Worm (Caenorhabditis elegans) whole organism, L1 larva: ENCODE measurements around the gene Y45F10C.2.
A peak's percentile ranks its signal among the peaks of the same experiment; 100 is the strongest.

Experiments
- F16B12.6 ChIP-seq: fragments of 150-350 bp; optimal IDR thresholded peaks from 2 replicates; lab custom pipeline; 2014; ENCODE audit warnings: missing biosample characterization, missing genetic modification characterization
- Y116A8C.19 ChIP-seq: sonication (generic microtip); optimal IDR thresholded peaks from 2 replicates; lab custom pipeline; 2016; ENCODE audit warnings: missing compliant biosample characterization, missing genetic modification characterization, borderline replicate concordance
- alr-1 ChIP-seq: fragments of 200-800 bp; sonication (Bioruptor generic); optimal IDR thresholded peaks from 2 replicates; lab custom pipeline; 2018; ENCODE audit warnings: borderline replicate concordance, mild to moderate bottlenecking, missing genetic modification characterization, missing compliant biosample characterization
- ama-1 ChIP-seq: fragments of 150-350 bp; optimal IDR thresholded peaks from 2 replicates; lab custom pipeline; 2014
- blmp-1 ChIP-seq: fragments of 150-350 bp; optimal IDR thresholded peaks from 2 replicates; lab custom pipeline; 2014; ENCODE audit warnings: missing biosample characterization, missing genetic modification characterization
- ceh-8 ChIP-seq: fragments of 200-800 bp; sonication (Bioruptor generic); optimal IDR thresholded peaks from 2 replicates; lab custom pipeline; 2018; ENCODE audit warnings: mild to moderate bottlenecking, missing genetic modification characterization, moderate library complexity, missing compliant biosample characterization
- ces-1 ChIP-seq: fragments of 150-350 bp; optimal IDR thresholded peaks from 2 replicates; lab custom pipeline; 2014; ENCODE audit warnings: missing biosample characterization, missing genetic modification reagents, missing genetic modification characterization
- dpl-1 ChIP-seq, 3 experiments: fragments of 150-350 bp in 2 of 3; sonication (generic microtip) in 1 of 3; optimal IDR thresholded peaks; 2 replicates each; lab custom pipeline; 2014 to 2017; ENCODE audit warnings: missing biosample characterization in 3 of 3, missing genetic modification characterization in 3 of 3, missing genetic modification reagents in 3 of 3
- dsc-1 ChIP-seq: sonication (generic microtip); optimal IDR thresholded peaks from 2 replicates; lab custom pipeline; 2016; ENCODE audit warnings: mild to moderate bottlenecking, missing genetic modification characterization, missing compliant biosample characterization
- egl-13 ChIP-seq: sonication (generic microtip); optimal IDR thresholded peaks from 2 replicates; lab custom pipeline; 2016; ENCODE audit warnings: missing genotype, missing genetic modification reagents, missing genetic modification characterization, missing compliant biosample characterization
- egl-27 ChIP-seq, 2 experiments: fragments of 150-350 bp in 1 of 2; sonication (generic microtip); optimal IDR thresholded peaks; 3 replicates each; lab custom pipeline; 2017 to 2018; ENCODE audit warnings: missing biosample characterization in 2 of 2, missing genetic modification characterization in 2 of 2, missing genetic modification reagents in 2 of 2
- fkh-4 ChIP-seq: sonication (generic microtip); optimal IDR thresholded peaks from 2 replicates; lab custom pipeline; 2016; ENCODE audit warnings: missing compliant biosample characterization, missing genetic modification characterization, borderline replicate concordance
- fkh-8 ChIP-seq: sonication (generic microtip); optimal IDR thresholded peaks from 2 replicates; lab custom pipeline; 2016; ENCODE audit warnings: mild to moderate bottlenecking, missing genetic modification characterization, missing compliant biosample characterization
- fos-1 ChIP-seq: fragments of 150-350 bp; optimal IDR thresholded peaks from 2 replicates; lab custom pipeline; 2014; ENCODE audit warnings: missing biosample characterization, missing genetic modification characterization
- grh-1 ChIP-seq: fragments of 200-800 bp; sonication (Bioruptor generic); IDR thresholded peaks from 2 replicates; pipeline ENCODE4 v1.3.6; 2022; ENCODE audit warnings: missing genetic modification reagents, missing genetic modification characterization, missing compliant biosample characterization
- hlh-17 ChIP-seq: fragments of 200-800 bp; sonication (Bioruptor generic); optimal IDR thresholded peaks from 2 replicates; lab custom pipeline; 2018; ENCODE audit warnings: missing genetic modification characterization, mild to moderate bottlenecking, missing compliant biosample characterization, moderate library complexity, borderline replicate concordance
- hpl-2 ChIP-seq: fragments of 150-350 bp; optimal IDR thresholded peaks from 2 replicates; lab custom pipeline; 2014; ENCODE audit warnings: missing biosample characterization, missing genetic modification reagents, missing genetic modification characterization
- irx-1 ChIP-seq: sonication (generic microtip); optimal IDR thresholded peaks from 2 replicates; lab custom pipeline; 2016; ENCODE audit warnings: missing genetic modification characterization, missing compliant biosample characterization
- isw-1 ChIP-seq: fragments of 200-800 bp; sonication (Bioruptor generic); IDR thresholded peaks from 2 replicates; pipeline ENCODE4 v1.3.6; 2022; ENCODE audit warnings: missing genetic modification characterization, missing compliant biosample characterization
- lin-14 ChIP-seq: fragments of 200-800 bp; sonication (Bioruptor generic); optimal IDR thresholded peaks from 2 replicates; lab custom pipeline; 2018; ENCODE audit warnings: mild to moderate bottlenecking, missing genetic modification characterization, moderate library complexity, missing compliant biosample characterization
- lin-39 ChIP-seq: fragments of 150-350 bp; optimal IDR thresholded peaks from 2 replicates; lab custom pipeline; 2014; ENCODE audit warnings: missing biosample characterization, missing genetic modification reagents, missing genetic modification characterization
- lir-3 ChIP-seq: sonication (generic microtip); optimal IDR thresholded peaks from 2 replicates; lab custom pipeline; 2016; ENCODE audit warnings: mild to moderate bottlenecking, missing genetic modification characterization, moderate library complexity, missing compliant biosample characterization; ENCODE audit not compliant: poor library complexity
- lsy-2 ChIP-seq, 2 experiments: fragments of 150-350 bp; optimal IDR thresholded peaks; 2 replicates each; lab custom pipeline; 2014; ENCODE audit warnings: missing biosample characterization in 2 of 2, missing genetic modification characterization in 2 of 2
- mab-9 ChIP-seq: fragments of 200-800 bp; sonication (Bioruptor generic); IDR thresholded peaks from 2 replicates; pipeline ENCODE4 v1.3.6; 2022; ENCODE audit warnings: missing genetic modification reagents, missing genetic modification characterization, missing compliant biosample characterization
- mep-1 ChIP-seq: fragments of 150-350 bp; optimal IDR thresholded peaks from 2 replicates; lab custom pipeline; 2014; ENCODE audit warnings: missing biosample characterization, missing genetic modification characterization
- nhr-11 ChIP-seq: fragments of 150-350 bp; optimal IDR thresholded peaks from 2 replicates; lab custom pipeline; 2014; ENCODE audit warnings: missing biosample characterization, missing genetic modification characterization
- nhr-19 ChIP-seq: fragments of 200-800 bp; sonication (Bioruptor generic); conservative IDR thresholded peaks from 2 replicates; pipeline ENCODE4 v1.3.6; 2022; ENCODE audit warnings: missing genetic modification characterization, missing compliant biosample characterization
- nhr-237 ChIP-seq: fragments of 150-350 bp; optimal IDR thresholded peaks from 2 replicates; lab custom pipeline; 2014; ENCODE audit warnings: missing biosample characterization, missing genetic modification characterization
- nhr-71 ChIP-seq: sonication (generic microtip); optimal IDR thresholded peaks from 2 replicates; lab custom pipeline; 2016; ENCODE audit warnings: mild to moderate bottlenecking, missing genetic modification characterization, moderate library complexity, missing compliant biosample characterization
- nhr-85 ChIP-seq: sonication (generic microtip); peaks from one replicate; lab custom pipeline; 2016; ENCODE audit warnings: missing genetic modification characterization, inconsistent platforms, missing compliant biosample characterization
- pag-3 ChIP-seq: sonication (generic microtip); optimal IDR thresholded peaks from 2 replicates; lab custom pipeline; 2017; ENCODE audit warnings: missing genetic modification characterization, mild to moderate bottlenecking, missing compliant biosample characterization, antibody characterized with exemption, borderline replicate concordance; ENCODE audit not compliant: insufficient read depth
- rnt-1 ChIP-seq: sonication (generic microtip); optimal IDR thresholded peaks from 2 replicates; lab custom pipeline; 2016; ENCODE audit warnings: mild to moderate bottlenecking, missing genetic modification characterization, moderate library complexity, missing compliant biosample characterization
- snu-23 ChIP-seq: sonication (generic microtip); optimal IDR thresholded peaks from 2 replicates; lab custom pipeline; 2016; ENCODE audit warnings: missing genetic modification characterization, missing compliant biosample characterization
- sox-4 ChIP-seq: sonication (generic microtip); optimal IDR thresholded peaks from 2 replicates; lab custom pipeline; 2016; ENCODE audit warnings: missing genetic modification characterization, missing compliant biosample characterization
- swsn-7 ChIP-seq: sonication (generic microtip); optimal IDR thresholded peaks from 2 replicates; lab custom pipeline; 2016; ENCODE audit warnings: missing genetic modification characterization, missing compliant biosample characterization
- tbx-2 ChIP-seq: sonication (generic microtip); optimal IDR thresholded peaks from 2 replicates; lab custom pipeline; 2016; ENCODE audit warnings: missing genetic modification characterization, missing compliant biosample characterization
- unc-62 ChIP-seq: fragments of 150-350 bp; optimal IDR thresholded peaks from 2 replicates; lab custom pipeline; 2014; ENCODE audit warnings: missing biosample characterization, missing genetic modification reagents, missing genetic modification characterization
- unc-98 ChIP-seq: fragments of 200-800 bp; sonication (Bioruptor generic); IDR thresholded peaks from 2 replicates; pipeline ENCODE4 v1.3.6; 2022; ENCODE audit warnings: missing genetic modification characterization, missing compliant biosample characterization
- zag-1 ChIP-seq: fragments of 150-350 bp; optimal IDR thresholded peaks from 2 replicates; lab custom pipeline; 2014; ENCODE audit warnings: missing biosample characterization, missing genetic modification characterization
- zip-4 ChIP-seq: fragments of 200-800 bp; sonication (Bioruptor generic); optimal IDR thresholded peaks from 2 replicates; lab custom pipeline; 2018; ENCODE audit warnings: mild to moderate bottlenecking, missing genetic modification characterization, moderate library complexity, missing compliant biosample characterization
- ztf-11 ChIP-seq, 2 experiments: sonication (generic microtip); optimal IDR thresholded peaks; 2 replicates each; lab custom pipeline; 2016 to 2017; ENCODE audit warnings: missing genetic modification characterization in 2 of 2, missing biosample characterization in 1 of 2, missing compliant biosample characterization in 1 of 2
- ztf-4 ChIP-seq: fragments of 150-350 bp; optimal IDR thresholded peaks from 2 replicates; lab custom pipeline; 2014; ENCODE audit warnings: missing biosample characterization, missing genetic modification characterization

The Y45F10C.2 gene

ce11 chrIV:13700847-13701246 is 38.4 kb upstream of the Y45F10C.2 start:
- TF ChIP-seq unc-98 (GFP tag; lab: Robert Waterston, UW) (no peak), fkh-8 (tag; lab: Kevin White, UChicago) (no peak), dsc-1 (tag; lab: Kevin White, UChicago) (no peak), Y116A8C.19 (tag; lab: Kevin White, UChicago) (no peak), sox-4 (tag; lab: Kevin White, UChicago) (no peak), alr-1 (no peak), mab-9 (GFP tag; lab: Robert Waterston, UW) (no peak), grh-1 (GFP tag; lab: Robert Waterston, UW) (no peak), blmp-1 (no peak), hpl-2 (GFP tag; lab: Kevin White, UChicago) (no peak), F16B12.6 (tag; lab: Kevin White, UChicago) (no peak)

ce11 chrIV:13699384-13699788 is 36.9 kb upstream of the Y45F10C.2 start:
- peak in 1 of 2 experiments; percentile 39 for TF ChIP-seq egl-27 (tag; optimal IDR thresholded peaks at IDR 0.05; lab: Kevin White, UChicago)
- no peak for TF ChIP-seq ama-1 (lab: Kevin White, UChicago)
- TF ChIP-seq lin-39 (tag; lab: Kevin White, UChicago): peak; percentile 83
- TF ChIP-seq nhr-85 (tag; lab: Kevin White, UChicago): peak; percentile 74
- TF ChIP-seq mep-1 (tag; lab: Kevin White, UChicago): peak; percentile 17
- TF ChIP-seq tbx-2 (tag; lab: Kevin White, UChicago): peak; percentile 50
- no peak for TF ChIP-seq F16B12.6 (tag; lab: Kevin White, UChicago)
- no peak for TF ChIP-seq ceh-8
- TF ChIP-seq fkh-4 (tag; lab: Kevin White, UChicago): peak; percentile 59
- TF ChIP-seq dpl-1 (GFP tag; optimal IDR thresholded peaks at IDR 0.05; lab: Kevin White, UChicago): no peak
- peak; percentile 85 for TF ChIP-seq rnt-1
- no peak for TF ChIP-seq nhr-237 (tag; lab: Kevin White, UChicago)
- peak; percentile 86 for TF ChIP-seq lin-14
- no peak for TF ChIP-seq zip-4 (GFP tag; lab: Kevin White, UChicago)
- TF ChIP-seq unc-62 (GFP tag; lab: Kevin White, UChicago): no peak
- peak; percentile 21 for TF ChIP-seq blmp-1
- TF ChIP-seq egl-13: no peak
- peak; percentile 6 for TF ChIP-seq pag-3 (tag; lab: Kevin White, UChicago)
- peak; percentile 13 for TF ChIP-seq snu-23 (GFP tag; lab: Kevin White, UChicago)
- peak in 1 of 2 experiments; percentile 31 for TF ChIP-seq lsy-2 (tag; optimal IDR thresholded peaks at IDR 0.05; lab: Kevin White, UChicago)
- peak in 1 of 2 experiments; percentile 53 for TF ChIP-seq ztf-11 (tag; optimal IDR thresholded peaks at IDR 0.05; lab: Kevin White, UChicago)
- peak; percentile 68 for TF ChIP-seq nhr-71 (tag; lab: Kevin White, UChicago)
- TF ChIP-seq hlh-17 (GFP tag; lab: Kevin White, UChicago): no peak
- TF ChIP-seq zag-1: no peak
- 0 out of 2 replicates have a peak, but pooled peaks have one; percentile 17 for TF ChIP-seq nhr-19 (GFP tag; lab: Robert Waterston, UW)
- peak; percentile 93 for TF ChIP-seq dsc-1 (tag; lab: Kevin White, UChicago)
- no peak for TF ChIP-seq isw-1
- TF ChIP-seq ces-1 (GFP tag; lab: Kevin White, UChicago): no peak
- TF ChIP-seq ztf-4 (tag; lab: Kevin White, UChicago): no peak
- TF ChIP-seq fos-1 (tag; lab: Kevin White, UChicago): no peak
- TF ChIP-seq swsn-7: peak; percentile 7
- TF ChIP-seq mab-9 (GFP tag; lab: Robert Waterston, UW): peak; percentile 79
- TF ChIP-seq lir-3 (tag; lab: Kevin White, UChicago): no peak
- peak; percentile 30 for TF ChIP-seq irx-1
- no peak for TF ChIP-seq nhr-11 (tag; lab: Kevin White, UChicago)
